Worm (Caenorhabditis elegans): ENCODE measurements around the gene K09C8.7.

Gene K09C8.7

ce11 chrX:10900952-10901351 is 50.2 kb downstream of the K09C8.7 start:
- TF ChIP-seq T26A8.4 (GFP tag; IDR thresholded peaks at IDR 0.05) (no peak), dmd-6 (GFP tag; IDR thresholded peaks at IDR 0.05) (peak; percentile 71), ZK546.5 (tag; optimal IDR thresholded peaks at IDR 0.05) (no peak), Y105C5A.15 (GFP tag; IDR thresholded peaks at IDR 0.05) (no peak), nhr-25 (tag; optimal IDR thresholded peaks at IDR 0.05; ENCODE audit: borderline replicate concordance, insufficient read depth) (no peak), rbr-2 (tag; optimal IDR thresholded peaks at IDR 0.05) (peak; percentile 66), Y75B8A.6 (GFP tag; IDR thresholded peaks at IDR 0.05) (no peak), lin-1 (GFP tag; IDR thresholded peaks at IDR 0.05) (no peak), hif-1 (tag; optimal IDR thresholded peaks at IDR 0.05) (no peak), Y5F2A.4 (GFP tag; optimal IDR thresholded peaks at IDR 0.05) (no peak), nhr-10 (tag; optimal IDR thresholded peaks at IDR 0.05) (no peak), nhr-6 (tag; optimal IDR thresholded peaks at IDR 0.05) (no peak), fos-1 (tag; optimal IDR thresholded peaks at IDR 0.05) (no peak), arid-1 (GFP tag; conservative IDR thresholded peaks at IDR 0.05) (no peak), F44E2.7 (GFP tag; IDR thresholded peaks at IDR 0.05) (no peak), unc-130 (GFP tag; optimal IDR thresholded peaks at IDR 0.05) (no peak), hlh-11 (tag; optimal IDR thresholded peaks at IDR 0.05) (peak; percentile 80), cey-2 (tag; optimal IDR thresholded peaks at IDR 0.05; ENCODE audit: borderline replicate concordance, insufficient read depth) (no peak), mdt-29 (GFP tag; IDR thresholded peaks at IDR 0.05) (no peak), lir-3 (tag; optimal IDR thresholded peaks at IDR 0.05) (no peak), nhr-42 (GFP tag; IDR thresholded peaks at IDR 0.05) (no peak), F26F4.8 (GFP tag; conservative IDR thresholded peaks at IDR 0.05) (no peak), egl-43 (GFP tag; IDR thresholded peaks at IDR 0.05) (no peak), php-3 (GFP tag; IDR thresholded peaks at IDR 0.05) (0 out of 2 replicates have a peak, but pooled peaks have one; percentile 22), nhr-11 (tag; optimal IDR thresholded peaks at IDR 0.05) (peak; percentile 87), tra-1 (GFP tag; IDR thresholded peaks at IDR 0.05) (no peak), snpc-1.2 (GFP tag; IDR thresholded peaks at IDR 0.05) (no peak), spr-3 (GFP tag; optimal IDR thresholded peaks at IDR 0.05) (no peak), lin-38 (GFP tag; IDR thresholded peaks at IDR 0.05) (no peak), nhr-76 (tag; optimal IDR thresholded peaks at IDR 0.05) (no peak), dpl-1 (GFP tag; optimal IDR thresholded peaks at IDR 0.05) (peak; percentile 21), daf-8 (GFP tag; IDR thresholded peaks at IDR 0.05) (no peak), lin-15B (tag; optimal IDR thresholded peaks at IDR 0.05) (no peak), nhr-48 (tag; optimal IDR thresholded peaks at IDR 0.05) (peak; percentile 19), T20F7.1 (GFP tag; optimal IDR thresholded peaks at IDR 0.05) (no peak), daf-19 (GFP tag; conservative IDR thresholded peaks at IDR 0.05) (no peak), F49E8.2 (tag; optimal IDR thresholded peaks at IDR 0.05; ENCODE audit: borderline replicate concordance) (no peak), mxl-3 (GFP tag; optimal IDR thresholded peaks at IDR 0.05) (peak; percentile 96), zfp-2 (tag; optimal IDR thresholded peaks at IDR 0.05) (no peak), daf-16 (GFP tag; optimal IDR thresholded peaks at IDR 0.05) (peak in 1 of 2 experiments; percentile 77), daf-16 (tag; optimal IDR thresholded peaks at IDR 0.05) (peak; percentile 12), ctbp-1 (GFP tag; IDR thresholded peaks at IDR 0.05) (0 out of 2 replicates have a peak, but pooled peaks have one; percentile 38), nhr-77 (tag; optimal IDR thresholded peaks at IDR 0.05) (peak; percentile 49), madf-9 (GFP tag; conservative IDR thresholded peaks at IDR 0.05) (0 out of 2 replicates have a peak, but pooled peaks have one; percentile 23), aha-1 (tag) (peak; percentile 99), dmd-9 (GFP tag; IDR thresholded peaks at IDR 0.05) (no peak), unc-62 (GFP tag; optimal IDR thresholded peaks at IDR 0.05 in 1 of 2) (peak in 1 of 2 experiments; percentile 97), unc-62 (tag; optimal IDR thresholded peaks at IDR 0.05) (no peak), zip-11 (GFP tag; IDR thresholded peaks at IDR 0.05) (no peak), nhr-41 (GFP tag; IDR thresholded peaks at IDR 0.05) (no peak), ama-1 (optimal IDR thresholded peaks at IDR 0.05) (no peak), ceh-28 (tag; optimal IDR thresholded peaks at IDR 0.05) (no peak)
